Worm (Caenorhabditis elegans) whole organism, L4 larva: ENCODE measurements around the gene ilcr-1.

Experiments
- ceh-20 ChIP-seq: fragments of 200-800 bp; sonication (Bioruptor generic); IDR thresholded peaks from 2 replicates; pipeline ENCODE4 v1.3.6; 2022; ENCODE audit warnings: missing genetic modification reagents, missing genetic modification characterization, missing compliant biosample characterization
- ceh-62 ChIP-seq: sonication (generic microtip); optimal IDR thresholded peaks from 2 replicates; lab custom pipeline; 2017; ENCODE audit warnings: missing biosample characterization, missing genetic modification characterization
- daf-12 ChIP-seq: fragments of 150-350 bp; optimal IDR thresholded peaks from 2 replicates; lab custom pipeline; 2014; ENCODE audit warnings: missing biosample characterization, missing genetic modification reagents, missing genetic modification characterization
- egl-27 ChIP-seq: sonication (generic microtip); optimal IDR thresholded peaks from 3 replicates; lab custom pipeline; 2017; ENCODE audit warnings: missing biosample characterization, missing genetic modification reagents, missing genetic modification characterization
- gei-8 ChIP-seq: fragments of 200-800 bp; sonication (Bioruptor generic); optimal IDR thresholded peaks from 2 replicates; lab custom pipeline; 2018; ENCODE audit warnings: mild to moderate bottlenecking, missing genetic modification characterization, missing compliant biosample characterization
- jun-1 ChIP-seq: fragments of 150-350 bp; optimal IDR thresholded peaks from 2 replicates; lab custom pipeline; 2014; ENCODE audit warnings: missing biosample characterization, missing genetic modification reagents, missing genetic modification characterization
- lin-29 ChIP-seq: fragments of 200-800 bp; sonication (Bioruptor generic); IDR thresholded peaks from 2 replicates; pipeline ENCODE4 v1.3.6; 2022; ENCODE audit warnings: missing genetic modification reagents, missing genetic modification characterization, missing compliant biosample characterization
- lin-38 ChIP-seq: fragments of 200-800 bp; sonication (Bioruptor generic); IDR thresholded peaks from 2 replicates; pipeline ENCODE4 v1.3.6; 2022; ENCODE audit warnings: missing genetic modification reagents, missing genetic modification characterization, missing compliant biosample characterization
- lir-3 ChIP-seq: sonication (generic microtip); optimal IDR thresholded peaks from 2 replicates; lab custom pipeline; 2016; ENCODE audit warnings: mild to moderate bottlenecking, missing genetic modification characterization, missing compliant biosample characterization
- mdt-29 ChIP-seq: fragments of 200-800 bp; sonication (Bioruptor generic); IDR thresholded peaks from 2 replicates; pipeline ENCODE4 v1.3.6; 2022; ENCODE audit warnings: missing genetic modification reagents, missing genetic modification characterization, missing compliant biosample characterization
- pha-4 ChIP-seq, 2 experiments: fragments of 150-350 bp in 1 of 2; fragments of 200-800 bp in 1 of 2; sonication (Bioruptor generic) in 1 of 2; IDR thresholded peaks in 1 of 2; optimal IDR thresholded peaks in 1 of 2; 2 replicates each; pipeline versions ENCODE4 v1.3.6 to Lab custom; 2014 to 2022; ENCODE audit warnings: missing genetic modification characterization in 2 of 2, missing genetic modification reagents in 2 of 2, missing biosample characterization in 1 of 2, missing compliant biosample characterization in 1 of 2
- snpc-1.2 ChIP-seq: fragments of 200-800 bp; sonication (Bioruptor generic); IDR thresholded peaks from 2 replicates; pipeline ENCODE4 v1.3.6; 2022; ENCODE audit warnings: missing genetic modification reagents, missing genetic modification characterization, missing compliant biosample characterization
- ztf-11 ChIP-seq: fragments of 150-350 bp; optimal IDR thresholded peaks from 2 replicates; lab custom pipeline; 2014; ENCODE audit warnings: missing biosample characterization, missing genetic modification characterization

ilcr-1 gene

DNA sequence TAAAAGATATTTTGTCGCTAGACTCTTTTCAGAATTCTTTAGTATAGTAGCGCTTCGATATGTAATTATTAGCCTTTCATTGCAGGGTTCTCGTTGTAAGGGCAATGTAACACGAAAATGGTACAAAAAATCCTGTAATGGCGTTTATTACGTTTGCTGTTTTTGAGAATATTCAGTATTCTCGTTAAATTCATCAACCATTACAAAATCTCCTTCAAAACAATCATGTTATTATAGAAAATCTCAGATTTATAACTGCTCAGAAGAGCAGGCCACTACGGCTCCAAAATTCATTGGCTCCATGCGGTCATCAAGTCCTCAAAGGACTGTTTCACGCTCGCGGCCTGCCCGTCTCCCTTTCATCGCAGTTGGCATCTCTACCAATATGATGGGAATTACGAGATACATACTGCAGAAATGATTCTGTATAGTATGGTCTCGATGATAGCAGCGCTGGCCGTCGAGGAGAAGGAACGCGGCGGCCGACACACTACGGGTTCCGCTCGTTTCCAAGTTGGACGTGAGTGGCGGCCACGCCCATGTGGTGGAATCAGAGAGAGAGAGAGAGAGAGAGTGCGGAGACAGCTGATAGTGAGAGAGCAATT is 50.5 kb downstream of the ilcr-1 start (continued):
- TF ChIP-seq pha-4 (GFP tag; IDR thresholded peaks at IDR 0.05; lab: Robert Waterston, UW), result peak; percentile 89
- TF ChIP-seq pha-4 (tag; optimal IDR thresholded peaks at IDR 0.05; lab: Kevin White, UChicago), result no peak
- TF ChIP-seq lin-29 (GFP tag; lab: Robert Waterston, UW), result no peak
- TF ChIP-seq gei-8 (GFP tag; lab: Kevin White, UChicago), result peak; percentile 47
- TF ChIP-seq jun-1 (tag; lab: Kevin White, UChicago), result no peak

DNA sequence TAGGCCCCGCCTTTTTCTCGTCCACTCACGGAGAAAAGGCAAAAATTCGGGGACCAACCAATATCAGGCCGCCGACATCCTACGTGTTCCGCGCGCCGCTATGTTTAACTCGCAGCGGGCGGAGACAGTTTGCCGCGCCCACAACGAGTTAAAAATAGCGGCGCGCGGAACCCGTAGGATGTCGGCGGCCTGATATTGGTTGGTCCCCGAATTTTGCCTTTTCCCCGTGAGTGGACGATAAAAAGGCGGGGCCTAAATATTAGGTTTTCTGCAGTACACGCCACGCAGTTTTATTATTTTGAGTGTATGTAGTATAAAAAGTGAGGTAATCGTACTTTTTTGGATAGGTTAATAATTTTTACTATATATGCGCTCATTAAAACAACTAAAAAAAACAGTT is 52.0 kb downstream of the ilcr-1 start:
- TF ChIP-seq snpc-1.2 (GFP tag; lab: Robert Waterston, UW) (peak; percentile 92), mdt-29 (GFP tag; lab: Robert Waterston, UW) (0 out of 2 replicates have a peak, but pooled peaks have one; percentile 5)

DNA sequence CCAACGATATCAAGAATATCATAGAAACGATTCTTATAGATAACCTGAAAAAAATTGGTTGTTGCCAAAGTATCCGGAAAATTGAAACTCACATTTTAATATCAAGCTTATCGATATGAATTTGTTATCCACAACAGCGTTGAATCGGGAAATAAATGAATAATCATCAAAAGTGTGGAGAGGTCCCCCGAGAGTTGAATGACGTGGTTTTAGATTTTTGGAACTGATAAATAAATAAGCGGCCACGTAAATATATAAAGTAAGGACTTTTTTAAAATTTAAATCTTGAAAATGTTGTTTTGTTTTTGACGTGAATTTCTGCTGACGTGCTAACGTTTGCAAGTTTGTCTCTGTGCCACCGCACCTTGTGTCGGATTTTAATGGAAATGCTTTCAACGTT is 58.1 kb downstream of the ilcr-1 start, which contains the start of gene Y67A10A.3:
Y67A10A.3 (minus strand) TSS at position 101 of the 400 bp plus-strand sequence.
- TF ChIP-seq lin-38 (no peak), ceh-62 (tag; lab: Kevin White, UChicago) (no peak), lir-3 (tag; lab: Kevin White, UChicago) (no peak), ceh-20 (GFP tag; lab: Robert Waterston, UW) (no peak), ztf-11 (tag; lab: Kevin White, UChicago) (no peak), daf-12 (tag; lab: Kevin White, UChicago) (no peak), egl-27 (tag; lab: Kevin White, UChicago) (no peak)
- TF ChIP-seq, all 104 proteins: peak for 0
